Worm (Caenorhabditis elegans): ENCODE data around the gene F55A11.1.

Gene F55A11.1

ce11 chrV:11811921-11812320 lies 47.7 kb upstream of the F55A11.1 start, which contains the start of gene D2023.3:
Gene D2023.3 (minus strand): TSS chrV:11812021.
- TF ChIP-seq nhr-11 (tag; optimal IDR thresholded peaks at IDR 0.05) (no peak), ceh-82 (tag; optimal IDR thresholded peaks at IDR 0.05) (no peak), ceh-9 (tag; optimal IDR thresholded peaks at IDR 0.05) (no peak), daf-12 (tag; optimal IDR thresholded peaks at IDR 0.05) (no peak), jun-1 (tag; optimal IDR thresholded peaks at IDR 0.05) (no peak), fkh-10 (GFP tag; optimal IDR thresholded peaks at IDR 0.05) (no peak), nhr-76 (tag; optimal IDR thresholded peaks at IDR 0.05) (no peak), ceh-28 (tag; optimal IDR thresholded peaks at IDR 0.05) (no peak), nhr-67 (tag; optimal IDR thresholded peaks at IDR 0.05) (no peak), lin-39 (tag; optimal IDR thresholded peaks at IDR 0.05) (no peak), nhr-77 (tag; optimal IDR thresholded peaks at IDR 0.05) (no peak), fos-1 (tag; optimal IDR thresholded peaks at IDR 0.05) (no peak), snpc-4 (tag; optimal IDR thresholded peaks at IDR 0.05) (no peak), nhr-23 (tag; optimal IDR thresholded peaks at IDR 0.05) (no peak), lin-15B (tag; optimal IDR thresholded peaks at IDR 0.05) (no peak)

ce11 chrV:11809935-11810334 lies 45.8 kb upstream of the F55A11.1 start:
- TF ChIP-seq ztf-11 (tag; optimal IDR thresholded peaks at IDR 0.05), result no peak
- TF ChIP-seq unc-39 (tag; optimal IDR thresholded peaks at IDR 0.05), result no peak
- no peak for TF ChIP-seq nhr-67 (tag; optimal IDR thresholded peaks at IDR 0.05)
- no peak for TF ChIP-seq ceh-16 (tag; optimal IDR thresholded peaks at IDR 0.05)
- no peak for TF ChIP-seq skn-1 (tag; optimal IDR thresholded peaks at IDR 0.05)
- no peak for TF ChIP-seq elt-1 (tag; optimal IDR thresholded peaks at IDR 0.05)
- TF ChIP-seq nhr-25 (tag; optimal IDR thresholded peaks at IDR 0.05), result no peak
- TF ChIP-seq mml-1 (tag; optimal IDR thresholded peaks at IDR 0.05), result no peak
- no peak for TF ChIP-seq ztf-4 (tag; optimal IDR thresholded peaks at IDR 0.05)
- no peak for TF ChIP-seq nhr-77 (tag; optimal IDR thresholded peaks at IDR 0.05)
- TF ChIP-seq daf-12 (tag; optimal IDR thresholded peaks at IDR 0.05), result no peak
- TF ChIP-seq fos-1 (tag; optimal IDR thresholded peaks at IDR 0.05), result no peak
- TF ChIP-seq ZK546.5 (tag; optimal IDR thresholded peaks at IDR 0.05), result no peak
- no peak for TF ChIP-seq elt-3 (tag; optimal IDR thresholded peaks at IDR 0.05)
- TF ChIP-seq mdl-1 (tag; optimal IDR thresholded peaks at IDR 0.05), result no peak
- no peak for TF ChIP-seq lsy-12 (tag; optimal IDR thresholded peaks at IDR 0.05)

ce11 chrV:11803518-11803994 lies 39.4 kb upstream of the F55A11.1 start:
- TF ChIP-seq hmg-11 (tag; optimal IDR thresholded peaks at IDR 0.05) (no peak), R02D3.7 (tag; optimal IDR thresholded peaks at IDR 0.05) (no peak), elt-2 (tag; optimal IDR thresholded peaks at IDR 0.05) (no peak), unc-39 (tag; optimal IDR thresholded peaks at IDR 0.05) (no peak), egl-5 (tag; optimal IDR thresholded peaks at IDR 0.05) (no peak), nhr-25 (tag; optimal IDR thresholded peaks at IDR 0.05) (peak; percentile 10), ceh-28 (tag; optimal IDR thresholded peaks at IDR 0.05) (no peak), ceh-16 (tag; optimal IDR thresholded peaks at IDR 0.05) (no peak), elt-3 (tag; optimal IDR thresholded peaks at IDR 0.05) (peak in 1 of 3 experiments; percentile 17), mdl-1 (tag; optimal IDR thresholded peaks at IDR 0.05) (no peak), daf-12 (tag; optimal IDR thresholded peaks at IDR 0.05) (no peak), nhr-43 (tag; optimal IDR thresholded peaks at IDR 0.05; ENCODE audit: poor library complexity, severe bottlenecking) (peak; percentile 40), fkh-2 (tag; optimal IDR thresholded peaks at IDR 0.05) (no peak), jun-1 (tag; optimal IDR thresholded peaks at IDR 0.05) (no peak), eor-1 (tag; optimal IDR thresholded peaks at IDR 0.05) (no peak), ceh-82 (tag; optimal IDR thresholded peaks at IDR 0.05) (no peak)

- TF ChIP-seq hmg-11 (tag; optimal IDR thresholded peaks at IDR 0.05), result no peak
- no peak for TF ChIP-seq pqm-1 (tag; optimal IDR thresholded peaks at IDR 0.05)
- TF ChIP-seq nhr-11 (tag; optimal IDR thresholded peaks at IDR 0.05), result no peak
- no peak for TF ChIP-seq aly-2 (tag; optimal IDR thresholded peaks at IDR 0.05)
- TF ChIP-seq ceh-82 (tag; optimal IDR thresholded peaks at IDR 0.05), result no peak
- no peak for TF ChIP-seq nhr-76 (tag; optimal IDR thresholded peaks at IDR 0.05)
- TF ChIP-seq elt-3 (tag; optimal IDR thresholded peaks at IDR 0.05), result peak; percentile 81 to 94 (median 89)
- TF ChIP-seq nhr-43 (tag; optimal IDR thresholded peaks at IDR 0.05; ENCODE audit: poor library complexity, severe bottlenecking), result peak; percentile 99
- peak; percentile 46 for TF ChIP-seq jun-1 (tag; optimal IDR thresholded peaks at IDR 0.05)
- TF ChIP-seq nhr-23 (tag; optimal IDR thresholded peaks at IDR 0.05), result peak; percentile 98
- peak; percentile 23 for TF ChIP-seq unc-62 (GFP tag; optimal IDR thresholded peaks at IDR 0.05)
- TF ChIP-seq ceh-28 (tag; optimal IDR thresholded peaks at IDR 0.05), result peak; percentile 41
- no peak for TF ChIP-seq nhr-12 (tag; optimal IDR thresholded peaks at IDR 0.05)
- peak; percentile 86 for TF ChIP-seq tbx-2 (tag; optimal IDR thresholded peaks at IDR 0.05)
- no peak for TF ChIP-seq skn-1 (tag; optimal IDR thresholded peaks at IDR 0.05)
- TF ChIP-seq mdl-1 (tag; optimal IDR thresholded peaks at IDR 0.05), result peak; percentile 76
- peak; percentile 65 for TF ChIP-seq lsy-12 (tag; optimal IDR thresholded peaks at IDR 0.05)
- TF ChIP-seq lin-15B (tag; optimal IDR thresholded peaks at IDR 0.05), result no peak
- TF ChIP-seq fkh-2 (tag; optimal IDR thresholded peaks at IDR 0.05), result no peak
- no peak for TF ChIP-seq ama-1 (optimal IDR thresholded peaks at IDR 0.05)
- TF ChIP-seq ceh-16 (tag; optimal IDR thresholded peaks at IDR 0.05), result no peak
- no peak for TF ChIP-seq elt-1 (tag; optimal IDR thresholded peaks at IDR 0.05)
- peak; percentile 32 for TF ChIP-seq elt-2 (tag; optimal IDR thresholded peaks at IDR 0.05)
- TF ChIP-seq nfya-1 (tag; optimal IDR thresholded peaks at IDR 0.05; ENCODE audit: insufficient read depth), result peak; percentile 27
- TF ChIP-seq ZK546.5 (tag; optimal IDR thresholded peaks at IDR 0.05), result no peak
- TF ChIP-seq fos-1 (tag; optimal IDR thresholded peaks at IDR 0.05), result no peak
- peak; percentile 96 for TF ChIP-seq nhr-25 (tag; optimal IDR thresholded peaks at IDR 0.05)
- no peak for TF ChIP-seq nhr-77 (tag; optimal IDR thresholded peaks at IDR 0.05)
- no peak for TF ChIP-seq ztf-4 (tag; optimal IDR thresholded peaks at IDR 0.05)
- no peak for TF ChIP-seq nhr-67 (tag; optimal IDR thresholded peaks at IDR 0.05)
- TF ChIP-seq ceh-9 (tag; optimal IDR thresholded peaks at IDR 0.05), result no peak
- peak; percentile 69 for TF ChIP-seq R02D3.7 (tag; optimal IDR thresholded peaks at IDR 0.05)
- TF ChIP-seq egl-5 (tag; optimal IDR thresholded peaks at IDR 0.05), result no peak
- TF ChIP-seq lin-39 (tag; optimal IDR thresholded peaks at IDR 0.05), result no peak
- no peak for TF ChIP-seq fkh-10 (GFP tag; optimal IDR thresholded peaks at IDR 0.05)
- TF ChIP-seq snpc-4 (tag; optimal IDR thresholded peaks at IDR 0.05), result no peak
These were observed 38.3 kb upstream of the F55A11.1 start for ce11 chrV:11802508-11802907.

Measured in whole organism, L3 larva.